Fruit fly (Drosophila melanogaster) whole organism: ENCODE measurements around the gene raskol.

Experiments
- Dll ChIP-seq: fragments of >200 bp; optimal IDR thresholded peaks from 2 replicates; lab custom pipeline; 2017
- pan ChIP-seq: fragments of >200 bp; optimal IDR thresholded peaks from 2 replicates; lab custom pipeline; 2017
- psq ChIP-seq: fragments of >200 bp; optimal IDR thresholded peaks from 2 replicates; lab custom pipeline; 2017

dm6 chrX:17683506-17683858 lies 26.5 kb upstream of the raskol start:
- TF ChIP-seq Dll (lab: Kevin White, UChicago) (no peak), pan (lab: Kevin White, UChicago) (no peak), psq (lab: Kevin White, UChicago) (no peak)
